Worm (Caenorhabditis elegans): ENCODE results near the gene Y32G9A.2.

ce11 chrV:1911102-1911501 lies 7.2 kb upstream of the Y32G9A.2 start, which contains the start of gene Y32G9A.3:
- no peak for TF ChIP-seq nhr-28 (tag; optimal IDR thresholded peaks at IDR 0.05)
- TF ChIP-seq nhr-76 (tag; optimal IDR thresholded peaks at IDR 0.05), result no peak
- TF ChIP-seq fos-1 (tag; optimal IDR thresholded peaks at IDR 0.05), result no peak
- TF ChIP-seq unc-62 (GFP tag; optimal IDR thresholded peaks at IDR 0.05), result no peak
- no peak for TF ChIP-seq pqm-1 (tag; optimal IDR thresholded peaks at IDR 0.05)
- TF ChIP-seq ZK546.5 (tag; optimal IDR thresholded peaks at IDR 0.05), result no peak
- no peak for TF ChIP-seq ceh-9 (tag; optimal IDR thresholded peaks at IDR 0.05)
- TF ChIP-seq ceh-16 (tag; optimal IDR thresholded peaks at IDR 0.05), result no peak
- no peak for TF ChIP-seq nhr-77 (tag; optimal IDR thresholded peaks at IDR 0.05)
- TF ChIP-seq unc-39 (tag; optimal IDR thresholded peaks at IDR 0.05), result no peak
- TF ChIP-seq jun-1 (tag; optimal IDR thresholded peaks at IDR 0.05), result no peak
- no peak for TF ChIP-seq mdl-1 (tag; optimal IDR thresholded peaks at IDR 0.05)
- TF ChIP-seq skn-1 (tag; optimal IDR thresholded peaks at IDR 0.05), result no peak

Data from whole organism, L3 larva.